Worm (Caenorhabditis elegans) whole organism, L3 larva: ENCODE measurements around the gene F46E10.18.

ENCODE experiments used
- R02D3.7 ChIP-seq: fragments of 150-350 bp; optimal IDR thresholded peaks from 2 replicates; lab custom pipeline; 2014; ENCODE audit warnings: missing biosample characterization, missing genetic modification characterization
- ZK546.5 ChIP-seq: sonication (generic microtip); optimal IDR thresholded peaks from 2 replicates; lab custom pipeline; 2017; ENCODE audit warnings: missing biosample characterization, missing genetic modification characterization
- ama-1 ChIP-seq: fragments of 150-350 bp; optimal IDR thresholded peaks from 2 replicates; lab custom pipeline; 2018
- ceh-16 ChIP-seq: sonication (generic microtip); optimal IDR thresholded peaks from 2 replicates; lab custom pipeline; 2017; ENCODE audit warnings: missing biosample characterization, missing genetic modification characterization
- ceh-28 ChIP-seq: fragments of 150-350 bp; optimal IDR thresholded peaks from 2 replicates; lab custom pipeline; 2014; ENCODE audit warnings: missing biosample characterization, missing genetic modification reagents, missing genetic modification characterization
- ceh-9 ChIP-seq: sonication (generic microtip); optimal IDR thresholded peaks from 2 replicates; lab custom pipeline; 2018; ENCODE audit warnings: missing biosample characterization, missing genetic modification characterization
- egl-27 ChIP-seq: sonication (generic microtip); optimal IDR thresholded peaks from 4 replicates; lab custom pipeline; 2017; ENCODE audit warnings: missing biosample characterization, missing genetic modification reagents, missing genetic modification characterization
- egl-5 ChIP-seq: fragments of 150-350 bp; optimal IDR thresholded peaks from 2 replicates; lab custom pipeline; 2017; ENCODE audit warnings: missing biosample characterization, missing genetic modification reagents, missing genetic modification characterization, inconsistent platforms
- elt-1 ChIP-seq: fragments of 150-350 bp; optimal IDR thresholded peaks from 2 replicates; lab custom pipeline; 2014; ENCODE audit warnings: missing biosample characterization, missing genetic modification characterization
- elt-2 ChIP-seq: sonication (generic microtip); optimal IDR thresholded peaks from 2 replicates; lab custom pipeline; 2016; ENCODE audit warnings: missing genetic modification reagents, mild to moderate bottlenecking, missing genetic modification characterization, missing compliant biosample characterization
- elt-3 ChIP-seq, 3 experiments: fragments of 150-350 bp in 1 of 3; sonication (generic microtip) in 2 of 3; optimal IDR thresholded peaks; 2 replicates in 2 of 3; 4 replicates in 1 of 3; lab custom pipeline; 2014 to 2017; ENCODE audit warnings: missing biosample characterization in 3 of 3, missing genetic modification characterization in 3 of 3
- eor-1 ChIP-seq, 2 experiments: fragments of 150-350 bp; optimal IDR thresholded peaks; 2 replicates each; lab custom pipeline; 2014 to 2018; ENCODE audit warnings: missing biosample characterization in 2 of 2, missing genetic modification characterization in 2 of 2
- fkh-10 ChIP-seq: sonication (generic microtip); optimal IDR thresholded peaks from 2 replicates; lab custom pipeline; 2017; ENCODE audit warnings: missing biosample characterization, missing genetic modification reagents, missing genetic modification characterization
- fkh-2 ChIP-seq: fragments of 150-350 bp; optimal IDR thresholded peaks from 2 replicates; lab custom pipeline; 2014; ENCODE audit warnings: missing biosample characterization, missing genetic modification reagents, missing genetic modification characterization
- fos-1 ChIP-seq: fragments of 150-350 bp; optimal IDR thresholded peaks from 2 replicates; lab custom pipeline; 2014; ENCODE audit warnings: missing biosample characterization, missing genetic modification characterization
- hmg-11 ChIP-seq: sonication (generic microtip); optimal IDR thresholded peaks from 2 replicates; lab custom pipeline; 2016; ENCODE audit warnings: missing genetic modification characterization, missing compliant biosample characterization
- jun-1 ChIP-seq: fragments of 150-350 bp; optimal IDR thresholded peaks from 2 replicates; lab custom pipeline; 2014; ENCODE audit warnings: missing biosample characterization, missing genetic modification reagents, missing genetic modification characterization
- lin-15B ChIP-seq: fragments of 150-350 bp; optimal IDR thresholded peaks from 2 replicates; lab custom pipeline; 2014; ENCODE audit warnings: missing biosample characterization, missing genetic modification characterization
- lin-39 ChIP-seq: fragments of 150-350 bp; optimal IDR thresholded peaks from 2 replicates; lab custom pipeline; 2018; ENCODE audit warnings: missing biosample characterization, missing genetic modification reagents, missing genetic modification characterization
- lsy-12 ChIP-seq: sonication (generic microtip); optimal IDR thresholded peaks from 2 replicates; lab custom pipeline; 2016; ENCODE audit warnings: mild to moderate bottlenecking, missing genetic modification characterization, missing compliant biosample characterization
- mdl-1 ChIP-seq: fragments of 150-350 bp; optimal IDR thresholded peaks from 2 replicates; lab custom pipeline; 2014; ENCODE audit warnings: missing biosample characterization, missing genetic modification characterization
- mml-1 ChIP-seq: fragments of 150-350 bp; sonication (generic microtip); optimal IDR thresholded peaks from 3 replicates; lab custom pipeline; 2014; ENCODE audit warnings: missing biosample characterization, missing genetic modification characterization
- nfya-1 ChIP-seq: sonication (generic microtip); optimal IDR thresholded peaks from 2 replicates; lab custom pipeline; 2017; ENCODE audit warnings: missing genetic modification characterization, mild to moderate bottlenecking, missing compliant biosample characterization, antibody characterized with exemption, moderate library complexity; ENCODE audit not compliant: insufficient read depth
- nhr-12 ChIP-seq: fragments of 150-350 bp; optimal IDR thresholded peaks from 2 replicates; lab custom pipeline; 2014; ENCODE audit warnings: missing biosample characterization, missing genetic modification characterization
- nhr-23 ChIP-seq: fragments of 150-350 bp; optimal IDR thresholded peaks from 2 replicates; lab custom pipeline; 2014; ENCODE audit warnings: missing biosample characterization, missing genetic modification reagents, missing genetic modification characterization
- nhr-237 ChIP-seq: fragments of 150-350 bp; optimal IDR thresholded peaks from 2 replicates; lab custom pipeline; 2014; ENCODE audit warnings: missing biosample characterization, missing genetic modification characterization
- nhr-25 ChIP-seq: sonication (generic microtip); optimal IDR thresholded peaks from 2 replicates; lab custom pipeline; 2017; ENCODE audit warnings: missing biosample characterization, missing genetic modification characterization
- nhr-43 ChIP-seq: sonication (generic microtip); optimal IDR thresholded peaks from 2 replicates; lab custom pipeline; 2016; ENCODE audit warnings: mild to moderate bottlenecking, missing genetic modification characterization, missing compliant biosample characterization; ENCODE audit not compliant: poor library complexity, severe bottlenecking
- nhr-67 ChIP-seq: fragments of 150-350 bp; optimal IDR thresholded peaks from 2 replicates; lab custom pipeline; 2014; ENCODE audit warnings: missing biosample characterization, missing genetic modification characterization
- nhr-76 ChIP-seq: fragments of 150-350 bp; sonication (generic microtip); optimal IDR thresholded peaks from 5 replicates; lab custom pipeline; 2014; ENCODE audit warnings: missing biosample characterization, missing genetic modification characterization
- nhr-77 ChIP-seq: fragments of 150-350 bp; optimal IDR thresholded peaks from 2 replicates; lab custom pipeline; 2014; ENCODE audit warnings: missing biosample characterization, missing genetic modification characterization
- pha-4 ChIP-seq: fragments of 150-350 bp; optimal IDR thresholded peaks from 2 replicates; lab custom pipeline; 2014; ENCODE audit warnings: missing biosample characterization, missing genetic modification reagents, missing genetic modification characterization
- pqm-1 ChIP-seq: fragments of 150-350 bp; optimal IDR thresholded peaks from 2 replicates; lab custom pipeline; 2017; ENCODE audit warnings: missing biosample characterization, missing genetic modification characterization, inconsistent platforms
- sea-2 ChIP-seq: fragments of 150-350 bp; sonication (generic microtip); optimal IDR thresholded peaks from 4 replicates; lab custom pipeline; 2014; ENCODE audit warnings: missing biosample characterization, missing genetic modification reagents, missing genetic modification characterization
- skn-1 ChIP-seq: fragments of 150-350 bp; optimal IDR thresholded peaks from 2 replicates; lab custom pipeline; 2014; ENCODE audit warnings: missing biosample characterization, missing genetic modification characterization
- snpc-4 ChIP-seq: fragments of 150-350 bp; optimal IDR thresholded peaks from 2 replicates; lab custom pipeline; 2014; ENCODE audit warnings: missing biosample characterization, missing genetic modification characterization
- tbx-2 ChIP-seq: sonication (generic microtip); optimal IDR thresholded peaks from 2 replicates; lab custom pipeline; 2016; ENCODE audit warnings: mild to moderate bottlenecking, missing genetic modification characterization, missing compliant biosample characterization
- unc-62 ChIP-seq: fragments of 150-350 bp; sonication (generic microtip); optimal IDR thresholded peaks from 4 replicates; lab custom pipeline; 2014; ENCODE audit warnings: missing biosample characterization, missing genetic modification reagents, missing genetic modification characterization
- zag-1 ChIP-seq: fragments of 150-350 bp; optimal IDR thresholded peaks from 2 replicates; lab custom pipeline; 2014; ENCODE audit warnings: missing biosample characterization, missing genetic modification characterization
- ztf-11 ChIP-seq: fragments of 150-350 bp; optimal IDR thresholded peaks from 2 replicates; lab custom pipeline; 2014; ENCODE audit warnings: missing biosample characterization, missing genetic modification characterization
- ztf-4 ChIP-seq: fragments of 150-350 bp; optimal IDR thresholded peaks from 2 replicates; lab custom pipeline; 2014; ENCODE audit warnings: missing biosample characterization, missing genetic modification characterization

Gene F46E10.18

DNA sequence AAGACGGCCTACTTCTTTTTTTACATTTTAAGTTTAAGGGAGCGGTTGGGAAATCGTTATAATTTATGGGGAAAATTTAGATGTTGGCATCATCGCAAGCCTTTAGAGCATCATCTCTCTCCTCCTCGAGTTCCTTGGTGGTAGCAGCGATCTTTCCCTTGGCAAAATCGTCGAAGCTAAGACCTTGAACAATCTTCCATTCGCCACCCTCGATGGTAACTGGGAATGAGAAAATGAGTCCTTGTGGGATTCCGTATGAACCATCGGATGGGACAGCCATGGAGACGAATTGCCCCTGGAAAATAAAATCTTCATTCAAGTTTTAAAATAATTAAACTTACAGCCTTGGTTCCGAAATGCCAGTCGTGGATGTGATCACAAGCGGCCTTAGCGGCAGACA, 5.5 kb upstream of the F46E10.18 start:
- no peak for TF ChIP-seq unc-62 (GFP tag; lab: Kevin White, UChicago)
- TF ChIP-seq lsy-12 (tag; lab: Kevin White, UChicago) = no peak
- TF ChIP-seq fkh-10 (GFP tag; lab: Kevin White, UChicago) = no peak
- no peak for TF ChIP-seq sea-2
- TF ChIP-seq hmg-11 (tag; lab: Kevin White, UChicago) = no peak
- TF ChIP-seq nhr-237 = no peak
- TF ChIP-seq pqm-1 (tag; lab: Kevin White, UChicago) = no peak
- TF ChIP-seq nhr-67 (tag; lab: Kevin White, UChicago) = no peak
- TF ChIP-seq nhr-23 = no peak
- no peak for TF ChIP-seq ztf-11 (tag; lab: Kevin White, UChicago)
- TF ChIP-seq, all 47 proteins: peak for 0

DNA sequence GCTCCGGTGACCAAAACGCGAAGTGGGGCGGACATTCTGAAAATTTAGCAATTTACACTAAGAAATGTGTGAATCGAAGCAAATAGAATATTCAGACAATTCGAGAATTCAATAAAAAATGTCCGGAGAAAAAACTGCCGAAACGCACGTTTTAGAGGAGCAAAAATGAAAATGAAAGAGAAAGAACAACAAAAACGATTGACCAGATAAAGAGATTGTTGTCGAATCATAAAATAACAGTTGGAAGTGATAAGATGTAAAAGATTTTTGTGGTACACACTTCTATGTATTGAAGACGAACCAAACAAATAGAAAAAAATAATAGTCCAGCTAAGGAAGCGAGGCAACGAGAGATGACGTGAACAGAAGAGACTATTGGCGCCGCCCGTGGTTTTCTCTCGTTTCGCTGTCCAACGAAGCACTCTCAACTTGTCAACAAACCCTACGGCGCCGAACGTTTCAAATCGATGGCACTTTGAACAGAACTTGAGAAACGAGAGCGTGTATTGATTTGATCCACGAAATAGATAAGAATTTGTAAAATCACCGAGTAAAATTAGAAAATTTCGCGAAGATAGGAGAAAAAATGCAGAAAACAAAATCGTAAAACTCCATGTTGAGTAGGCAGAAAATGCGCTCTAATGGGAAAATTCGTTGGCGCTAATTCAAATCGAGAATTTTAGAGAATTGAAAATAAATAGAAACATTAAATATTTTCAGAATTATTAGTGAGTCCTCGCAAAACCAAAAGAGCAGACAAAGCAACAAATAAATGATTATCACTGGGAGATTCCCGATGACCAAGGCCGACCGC, 4.1 kb upstream of the F46E10.18 start, which contains the start of gene mdh-1:
TSS of gene mdh-1 (minus strand) at position 36 of the 814 bp plus-strand sequence.
- TF ChIP-seq nfya-1 (tag; lab: Kevin White, UChicago) (peak; percentile 10), lin-15B (tag; lab: Kevin White, UChicago) (peak; percentile 38), snpc-4 (peak; percentile 21), fkh-2 (tag; lab: Kevin White, UChicago) (no peak), pha-4 (peak; percentile 70), nhr-12 (tag; lab: Kevin White, UChicago) (no peak), egl-27 (tag; lab: Kevin White, UChicago) (no peak), mdl-1 (tag; lab: Kevin White, UChicago) (no peak), ceh-28 (peak; percentile 55), ceh-16 (tag; lab: Kevin White, UChicago) (no peak), sea-2 (no peak), elt-2 (tag; lab: Kevin White, UChicago) (peak; percentile 30), fkh-10 (GFP tag; lab: Kevin White, UChicago) (no peak), eor-1 (tag; optimal IDR thresholded peaks at IDR 0.05; lab: Kevin White, UChicago) (no peak), hmg-11 (tag; lab: Kevin White, UChicago) (peak; percentile 31)
- TF ChIP-seq, all 47 proteins: peak for 7

DNA sequence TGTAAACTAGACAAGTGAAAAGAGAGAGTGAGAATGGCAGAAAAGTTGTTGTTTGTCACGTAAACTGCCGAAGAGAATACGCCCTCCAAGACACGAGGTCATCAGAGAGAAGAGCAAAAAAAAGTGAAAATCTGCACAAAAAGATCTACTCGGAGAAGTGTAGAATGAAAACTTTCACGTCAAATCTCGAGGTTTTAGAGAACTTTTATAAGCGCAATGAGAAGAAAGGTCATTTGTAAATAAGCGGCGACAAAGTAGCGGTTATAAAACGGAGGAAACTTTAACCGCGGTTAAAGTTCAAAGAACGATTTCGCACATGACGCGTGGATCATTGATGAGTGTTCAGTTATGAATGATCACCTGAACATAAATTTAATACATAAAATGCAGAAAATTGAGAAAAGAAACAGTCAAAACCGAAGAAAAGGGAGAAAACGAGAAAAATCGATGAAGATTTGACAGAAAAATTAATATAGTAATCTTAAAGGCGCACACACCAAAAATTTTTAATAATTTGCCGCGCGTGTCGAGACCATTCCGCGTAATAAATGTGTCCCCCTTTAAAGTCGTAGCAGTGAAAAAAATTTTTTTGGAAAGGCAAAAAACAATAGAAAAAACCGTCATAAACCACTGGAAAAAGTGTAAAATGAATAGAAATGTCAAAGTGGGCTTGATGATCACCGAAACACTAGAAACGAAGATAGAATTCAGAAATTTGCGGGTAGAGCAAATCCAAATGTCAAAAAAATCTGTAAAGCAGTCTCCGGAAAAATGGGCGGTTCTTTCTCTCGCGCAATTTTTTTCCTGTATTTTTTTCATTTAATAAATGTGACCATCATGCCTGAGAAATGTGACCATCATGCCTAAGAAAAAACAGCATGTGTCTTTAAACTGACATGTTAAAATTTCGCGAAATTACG, 3.3 kb upstream of the F46E10.18 start:
- TF ChIP-seq pqm-1 (tag; lab: Kevin White, UChicago) (peak; percentile 18), mdl-1 (tag; lab: Kevin White, UChicago) (peak; percentile 73), elt-3 (tag; optimal IDR thresholded peaks at IDR 0.05; lab: Kevin White, UChicago) (no peak), nhr-77 (tag; lab: Kevin White, UChicago) (no peak), mml-1 (no peak), skn-1 (tag; lab: Kevin White, UChicago) (no peak), elt-2 (tag; lab: Kevin White, UChicago) (peak; percentile 35), nhr-23 (peak; percentile 37), ztf-4 (tag; lab: Kevin White, UChicago) (no peak), ama-1 (lab: Kevin White, UChicago) (peak; percentile 74), elt-1 (tag; lab: Kevin White, UChicago) (peak; percentile 52), nhr-43 (tag; lab: Kevin White, UChicago) (peak; percentile 70), zag-1 (tag; lab: Kevin White, UChicago) (no peak), ceh-9 (tag; lab: Kevin White, UChicago) (no peak), nhr-25 (tag; lab: Kevin White, UChicago) (peak; percentile 86), eor-1 (tag; optimal IDR thresholded peaks at IDR 0.05; lab: Kevin White, UChicago) (no peak), unc-62 (GFP tag; lab: Kevin White, UChicago) (no peak), ZK546.5 (tag; lab: Kevin White, UChicago) (no peak), egl-5 (tag; lab: Kevin White, UChicago) (no peak), lin-39 (tag; lab: Kevin White, UChicago) (peak; percentile 11), hmg-11 (tag; lab: Kevin White, UChicago) (no peak), R02D3.7 (no peak), fos-1 (tag; lab: Kevin White, UChicago) (no peak), sea-2 (no peak), fkh-10 (GFP tag; lab: Kevin White, UChicago) (no peak), jun-1 (tag; lab: Kevin White, UChicago) (peak; percentile 22), nhr-76 (tag; lab: Kevin White, UChicago) (no peak), lin-15B (tag; lab: Kevin White, UChicago) (no peak), pha-4 (peak; percentile 72), tbx-2 (tag; lab: Kevin White, UChicago) (no peak)
